Worm (Caenorhabditis elegans): ENCODE results near the gene C25F9.10.

Gene C25F9.10

DNA sequence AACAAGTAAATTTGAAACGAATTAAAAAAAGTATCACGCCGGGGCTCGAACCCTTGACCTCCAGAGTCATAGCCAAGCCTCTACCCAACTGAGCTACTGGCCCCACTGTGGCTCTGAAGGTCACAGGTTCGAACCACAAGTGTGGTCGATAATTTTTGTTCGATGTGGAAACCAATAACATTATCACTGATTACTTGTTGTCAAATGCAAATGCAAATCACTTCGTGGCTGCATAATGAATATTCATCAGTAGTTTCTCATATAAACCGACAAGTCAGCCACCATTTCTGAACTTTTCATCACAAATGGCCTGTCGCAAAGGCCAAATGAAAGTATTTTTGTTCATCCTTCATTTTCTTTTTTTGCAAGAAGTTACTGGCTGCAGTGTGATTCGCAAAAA is 10.8 kb upstream of the C25F9.10 start, which contains the start of gene C25F9.8:
C25F9.8 (plus strand) TSS at position 301 of the 400 bp plus-strand sequence.
- no peak for TF ChIP-seq nhr-25 (tag; optimal IDR thresholded peaks at IDR 0.05)
- TF ChIP-seq alr-1 (tag; optimal IDR thresholded peaks at IDR 0.05) = no peak

- no peak for TF ChIP-seq nhr-77 (tag; optimal IDR thresholded peaks at IDR 0.05)
- no peak for TF ChIP-seq nhr-25 (tag; optimal IDR thresholded peaks at IDR 0.05)
- TF ChIP-seq nhr-237 (tag; optimal IDR thresholded peaks at IDR 0.05) = no peak
- no peak for TF ChIP-seq lin-11 (tag; optimal IDR thresholded peaks at IDR 0.05)
- TF ChIP-seq ztf-4 (tag; optimal IDR thresholded peaks at IDR 0.05) = no peak
Measured at ce11 chrV:19396576-19397313, 8.8 kb upstream of the C25F9.10 start.

DNA sequence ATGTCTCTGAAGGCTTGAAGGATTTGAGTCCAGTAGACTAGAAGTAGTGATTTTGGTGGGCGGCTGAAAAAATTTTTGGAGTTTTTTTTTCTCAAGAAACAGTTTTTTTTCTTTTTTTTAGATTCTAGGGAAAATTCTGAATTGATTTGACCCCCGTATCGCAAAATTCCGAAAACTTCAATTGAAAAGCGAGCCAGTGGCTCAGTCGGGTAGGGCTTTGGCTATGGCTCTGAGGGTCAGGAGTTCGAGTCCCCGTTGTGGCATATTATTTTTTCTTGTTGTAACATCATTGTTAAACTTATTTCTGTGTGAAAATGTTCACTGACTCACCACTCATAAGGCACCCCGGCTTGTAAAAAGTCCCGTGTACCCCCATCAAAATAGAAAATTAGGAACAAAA is 7.1 kb upstream of the C25F9.10 start:
- no peak for TF ChIP-seq ZK546.5 (tag; optimal IDR thresholded peaks at IDR 0.05)
- no peak for TF ChIP-seq nhr-237 (tag; optimal IDR thresholded peaks at IDR 0.05)
- no peak for TF ChIP-seq C34F6.9 (tag; optimal IDR thresholded peaks at IDR 0.05)
- TF ChIP-seq nhr-129 (tag; optimal IDR thresholded peaks at IDR 0.05) = no peak
- TF ChIP-seq skn-1 (tag; optimal IDR thresholded peaks at IDR 0.05) = no peak
- no peak for TF ChIP-seq ztf-11 (tag; optimal IDR thresholded peaks at IDR 0.05)
- TF ChIP-seq sma-9 (GFP tag; optimal IDR thresholded peaks at IDR 0.05) = no peak
- no peak for TF ChIP-seq sma-9 (tag; optimal IDR thresholded peaks at IDR 0.05)
- no peak for TF ChIP-seq ceh-82 (tag; optimal IDR thresholded peaks at IDR 0.05)
- no peak for TF ChIP-seq egl-27 (tag; optimal IDR thresholded peaks at IDR 0.05)

DNA sequence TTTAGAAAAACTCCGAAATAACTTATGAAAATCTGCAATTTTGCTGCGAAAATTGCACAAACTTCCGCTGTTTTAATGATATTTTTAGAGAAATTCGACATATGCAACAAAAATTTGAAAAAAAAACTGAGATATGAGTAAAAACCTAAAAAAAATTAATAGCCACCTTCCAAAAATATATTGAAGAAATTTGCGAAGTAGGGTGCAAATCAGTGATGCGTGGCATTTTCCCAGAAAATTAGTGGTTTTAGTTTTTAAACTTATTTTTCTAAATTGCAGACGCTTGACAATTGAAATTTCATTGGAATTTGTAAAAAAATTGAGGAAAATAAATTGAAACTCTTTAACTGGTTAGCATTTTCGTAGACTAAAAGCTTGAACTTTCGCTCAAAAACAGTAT is 6.6 kb upstream of the C25F9.10 start, which contains the start of gene C25F9.13:
C25F9.13 (minus strand) TSS at position 101 of the 400 bp plus-strand sequence.
- TF ChIP-seq gmeb-1 (tag; optimal IDR thresholded peaks at IDR 0.05) (no peak), Y55F3AM.14 (GFP tag; optimal IDR thresholded peaks at IDR 0.05) (no peak), mdl-1 (tag; optimal IDR thresholded peaks at IDR 0.05) (no peak), nhr-25 (tag; optimal IDR thresholded peaks at IDR 0.05) (no peak), sma-9 (GFP tag; optimal IDR thresholded peaks at IDR 0.05) (no peak), sma-9 (tag; optimal IDR thresholded peaks at IDR 0.05) (no peak), fos-1 (tag; optimal IDR thresholded peaks at IDR 0.05) (no peak), elt-3 (tag; optimal IDR thresholded peaks at IDR 0.05) (no peak), unc-55 (GFP tag; optimal IDR thresholded peaks at IDR 0.05) (no peak), aly-2 (tag; optimal IDR thresholded peaks at IDR 0.05) (no peak)

ce11 chrV:19400619-19401018 is 4.9 kb upstream of the C25F9.10 start, which contains the start of gene srw-86:
TSS of gene srw-86 (minus strand) at chrV:19400719.
- TF ChIP-seq egl-27 (tag; optimal IDR thresholded peaks at IDR 0.05) (no peak), R02D3.7 (tag; optimal IDR thresholded peaks at IDR 0.05) (no peak), lin-13 (GFP tag; optimal IDR thresholded peaks at IDR 0.05) (no peak), aly-2 (tag; optimal IDR thresholded peaks at IDR 0.05) (no peak), C34F6.9 (tag; optimal IDR thresholded peaks at IDR 0.05) (no peak), nhr-237 (tag; optimal IDR thresholded peaks at IDR 0.05) (no peak), sma-3 (GFP tag; optimal IDR thresholded peaks at IDR 0.05) (no peak), sem-4 (tag; optimal IDR thresholded peaks at IDR 0.05) (no peak), unc-62 (GFP tag; optimal IDR thresholded peaks at IDR 0.05) (no peak), ama-1 (optimal IDR thresholded peaks at IDR 0.05) (no peak), mbf-1 (tag; optimal IDR thresholded peaks at IDR 0.05) (no peak), dmd-4 (tag; optimal IDR thresholded peaks at IDR 0.05) (no peak), unc-55 (GFP tag; optimal IDR thresholded peaks at IDR 0.05) (no peak)

ce11 chrV:19401429-19401828 is 4.1 kb upstream of the C25F9.10 start:
- TF ChIP-seq unc-62 (GFP tag; optimal IDR thresholded peaks at IDR 0.05) (no peak), fos-1 (tag; optimal IDR thresholded peaks at IDR 0.05) (peak; percentile 11)

ce11 chrV:19402855-19403254 is 2.7 kb upstream of the C25F9.10 start, which contains the start of gene C25F9.12:
TSS of gene C25F9.12 (minus strand) at chrV:19402955.
- TF ChIP-seq mdl-1 (tag; optimal IDR thresholded peaks at IDR 0.05) = no peak
- TF ChIP-seq nhr-25 (tag; optimal IDR thresholded peaks at IDR 0.05) = no peak
- no peak for TF ChIP-seq nhr-237 (tag; optimal IDR thresholded peaks at IDR 0.05)
- TF ChIP-seq Y55F3AM.14 (GFP tag; optimal IDR thresholded peaks at IDR 0.05) = no peak
- TF ChIP-seq ztf-4 (tag; optimal IDR thresholded peaks at IDR 0.05) = no peak
- no peak for TF ChIP-seq nhr-23 (tag; optimal IDR thresholded peaks at IDR 0.05)
- no peak for TF ChIP-seq unc-62 (GFP tag; optimal IDR thresholded peaks at IDR 0.05)
- TF ChIP-seq sma-3 (GFP tag; optimal IDR thresholded peaks at IDR 0.05) = no peak
- no peak for TF ChIP-seq zag-1 (tag; optimal IDR thresholded peaks at IDR 0.05)
